Worm (Caenorhabditis elegans) whole organism, L3 larva: ENCODE data around the gene C49C3.4.

Source experiments
- aly-2 ChIP-seq: fragments of 150-350 bp; optimal IDR thresholded peaks from 2 replicates; lab custom pipeline; 2014; ENCODE audit warnings: missing biosample characterization, missing genetic modification characterization
- ama-1 ChIP-seq: fragments of 150-350 bp; optimal IDR thresholded peaks from 2 replicates; lab custom pipeline; 2018
- egl-27 ChIP-seq: sonication (generic microtip); optimal IDR thresholded peaks from 4 replicates; lab custom pipeline; 2017; ENCODE audit warnings: missing biosample characterization, missing genetic modification reagents, missing genetic modification characterization
- egl-5 ChIP-seq: fragments of 150-350 bp; optimal IDR thresholded peaks from 2 replicates; lab custom pipeline; 2017; ENCODE audit warnings: missing biosample characterization, missing genetic modification reagents, missing genetic modification characterization, inconsistent platforms
- elt-1 ChIP-seq: fragments of 150-350 bp; optimal IDR thresholded peaks from 2 replicates; lab custom pipeline; 2014; ENCODE audit warnings: missing biosample characterization, missing genetic modification characterization
- mdl-1 ChIP-seq: fragments of 150-350 bp; optimal IDR thresholded peaks from 2 replicates; lab custom pipeline; 2014; ENCODE audit warnings: missing biosample characterization, missing genetic modification characterization
- nhr-12 ChIP-seq: fragments of 150-350 bp; optimal IDR thresholded peaks from 2 replicates; lab custom pipeline; 2014; ENCODE audit warnings: missing biosample characterization, missing genetic modification characterization
- nhr-237 ChIP-seq: fragments of 150-350 bp; optimal IDR thresholded peaks from 2 replicates; lab custom pipeline; 2014; ENCODE audit warnings: missing biosample characterization, missing genetic modification characterization
- nhr-77 ChIP-seq: fragments of 150-350 bp; optimal IDR thresholded peaks from 2 replicates; lab custom pipeline; 2014; ENCODE audit warnings: missing biosample characterization, missing genetic modification characterization
- pha-4 ChIP-seq: fragments of 150-350 bp; optimal IDR thresholded peaks from 2 replicates; lab custom pipeline; 2014; ENCODE audit warnings: missing biosample characterization, missing genetic modification reagents, missing genetic modification characterization
- pqm-1 ChIP-seq: fragments of 150-350 bp; optimal IDR thresholded peaks from 2 replicates; lab custom pipeline; 2017; ENCODE audit warnings: missing biosample characterization, missing genetic modification characterization, inconsistent platforms
- ztf-4 ChIP-seq: fragments of 150-350 bp; optimal IDR thresholded peaks from 2 replicates; lab custom pipeline; 2014; ENCODE audit warnings: missing biosample characterization, missing genetic modification characterization

ce11 chrIV:17332261-17332660 lies 11.7 kb downstream of the C49C3.4 start, which contains the start of gene C49C3.7:
- TF ChIP-seq nhr-12 (tag; lab: Kevin White, UChicago): no peak
- no peak for TF ChIP-seq ztf-4 (tag; lab: Kevin White, UChicago)
- no peak for TF ChIP-seq nhr-77 (tag; lab: Kevin White, UChicago)
- no peak for TF ChIP-seq ama-1
- TF ChIP-seq egl-27 (tag; lab: Kevin White, UChicago): no peak
- no peak for TF ChIP-seq elt-1 (tag; lab: Kevin White, UChicago)
- TF ChIP-seq aly-2 (tag; lab: Kevin White, UChicago): no peak
- no peak for TF ChIP-seq egl-5
- no peak for TF ChIP-seq pha-4 (tag; lab: Kevin White, UChicago)
- no peak for TF ChIP-seq nhr-237
- TF ChIP-seq mdl-1 (tag; lab: Kevin White, UChicago): no peak
- no peak for TF ChIP-seq pqm-1 (tag; lab: Kevin White, UChicago)
